Worm (Caenorhabditis elegans) whole organism, L2 larva: ENCODE measurements around the gene C16B8.2.

Experiments
- C34F6.9 ChIP-seq: fragments of 150-350 bp; optimal IDR thresholded peaks from 2 replicates; lab custom pipeline; 2014; ENCODE audit warnings: missing biosample characterization, missing genetic modification characterization
- Y55F3AM.14 ChIP-seq: fragments of 200-800 bp; sonication (Bioruptor generic); optimal IDR thresholded peaks from 2 replicates; lab custom pipeline; 2018; ENCODE audit warnings: mild to moderate bottlenecking, missing genetic modification characterization, missing compliant biosample characterization
- ZK546.5 ChIP-seq: sonication (generic microtip); optimal IDR thresholded peaks from 2 replicates; lab custom pipeline; 2017; ENCODE audit warnings: missing biosample characterization, missing genetic modification characterization
- ama-1 ChIP-seq: fragments of 150-350 bp; optimal IDR thresholded peaks from 2 replicates; lab custom pipeline; 2018; ENCODE audit warnings: inconsistent platforms
- blmp-1 ChIP-seq: sonication (generic microtip); optimal IDR thresholded peaks from 2 replicates; lab custom pipeline; 2017; ENCODE audit warnings: missing genetic modification characterization, mild to moderate bottlenecking, missing compliant biosample characterization, antibody characterized with exemption, moderate library complexity; ENCODE audit not compliant: insufficient read depth
- ceh-16 ChIP-seq: fragments of 150-350 bp; optimal IDR thresholded peaks from 2 replicates; lab custom pipeline; 2014; ENCODE audit warnings: missing biosample characterization, missing genetic modification characterization
- ceh-82 ChIP-seq: fragments of 150-350 bp; optimal IDR thresholded peaks from 2 replicates; lab custom pipeline; 2014; ENCODE audit warnings: missing biosample characterization, missing genetic modification characterization
- crh-2 ChIP-seq: sonication (generic microtip); optimal IDR thresholded peaks from 2 replicates; lab custom pipeline; 2017; ENCODE audit warnings: missing biosample characterization, missing genetic modification characterization
- elt-3 ChIP-seq: sonication (generic microtip); optimal IDR thresholded peaks from 2 replicates; lab custom pipeline; 2017; ENCODE audit warnings: missing biosample characterization, missing genetic modification characterization
- lin-13 ChIP-seq: fragments of 150-350 bp; optimal IDR thresholded peaks from 2 replicates; lab custom pipeline; 2014; ENCODE audit warnings: missing biosample characterization, missing genetic modification reagents, missing genetic modification characterization
- lsy-2 ChIP-seq, 2 experiments: fragments of 150-350 bp in 1 of 2; sonication (generic microtip) in 1 of 2; optimal IDR thresholded peaks; 2 replicates each; lab custom pipeline; 2014 to 2017; ENCODE audit warnings: missing biosample characterization in 2 of 2, missing genetic modification characterization in 2 of 2
- mab-5 ChIP-seq: fragments of 150-350 bp; optimal IDR thresholded peaks from 2 replicates; lab custom pipeline; 2014; ENCODE audit warnings: missing biosample characterization, missing genetic modification characterization
- mbf-1 ChIP-seq: sonication (generic microtip); optimal IDR thresholded peaks from 2 replicates; lab custom pipeline; 2017; ENCODE audit warnings: missing biosample characterization, missing genetic modification characterization
- mdl-1 ChIP-seq, 2 experiments: fragments of 150-350 bp in 1 of 2; sonication (generic microtip) in 1 of 2; optimal IDR thresholded peaks; 2 replicates each; lab custom pipeline; 2017; ENCODE audit warnings: missing biosample characterization in 2 of 2, missing genetic modification characterization in 2 of 2
- nhr-10 ChIP-seq: sonication (generic microtip); optimal IDR thresholded peaks from 2 replicates; lab custom pipeline; 2017; ENCODE audit warnings: missing biosample characterization, missing genetic modification characterization
- nhr-11 ChIP-seq: fragments of 150-350 bp; optimal IDR thresholded peaks from 2 replicates; lab custom pipeline; 2014; ENCODE audit warnings: missing biosample characterization, missing genetic modification characterization
- nhr-12 ChIP-seq: fragments of 150-350 bp; optimal IDR thresholded peaks from 2 replicates; lab custom pipeline; 2014; ENCODE audit warnings: missing biosample characterization, missing genetic modification characterization
- nhr-21 ChIP-seq: fragments of 150-350 bp; optimal IDR thresholded peaks from 2 replicates; lab custom pipeline; 2014; ENCODE audit warnings: missing biosample characterization, missing genetic modification characterization
- nhr-237 ChIP-seq: fragments of 150-350 bp; optimal IDR thresholded peaks from 2 replicates; lab custom pipeline; 2014; ENCODE audit warnings: missing biosample characterization, missing genetic modification characterization
- nhr-25 ChIP-seq: fragments of 150-350 bp; sonication (generic microtip); optimal IDR thresholded peaks from 3 replicates; lab custom pipeline; 2014; ENCODE audit warnings: missing biosample characterization, missing genetic modification characterization
- nhr-77 ChIP-seq: fragments of 150-350 bp; optimal IDR thresholded peaks from 2 replicates; lab custom pipeline; 2014; ENCODE audit warnings: missing biosample characterization, missing genetic modification characterization
- sem-4 ChIP-seq: fragments of 150-350 bp; optimal IDR thresholded peaks from 2 replicates; lab custom pipeline; 2014; ENCODE audit warnings: missing biosample characterization, missing genetic modification reagents, missing genetic modification characterization
- skn-1 ChIP-seq: sonication (generic microtip); optimal IDR thresholded peaks from 2 replicates; lab custom pipeline; 2017; ENCODE audit warnings: missing biosample characterization, missing genetic modification characterization
- sma-3 ChIP-seq: sonication (generic microtip); optimal IDR thresholded peaks from 2 replicates; lab custom pipeline; 2016; ENCODE audit warnings: missing genetic modification reagents, missing genetic modification characterization, missing compliant biosample characterization
- sma-9 ChIP-seq, 2 experiments: fragments of 150-350 bp in 1 of 2; sonication (generic microtip) in 1 of 2; optimal IDR thresholded peaks; 2 replicates each; lab custom pipeline; 2014 to 2016; ENCODE audit warnings: missing genetic modification characterization in 2 of 2, mild to moderate bottlenecking in 1 of 2, missing biosample characterization in 1 of 2, missing compliant biosample characterization in 1 of 2, missing genetic modification reagents in 1 of 2, moderate library complexity in 1 of 2
- snpc-4 ChIP-seq: fragments of 150-350 bp; optimal IDR thresholded peaks from 2 replicates; lab custom pipeline; 2014; ENCODE audit warnings: missing biosample characterization, missing genetic modification characterization
- unc-39 ChIP-seq: fragments of 150-350 bp; optimal IDR thresholded peaks from 2 replicates; lab custom pipeline; 2014; ENCODE audit warnings: missing biosample characterization, missing genetic modification characterization
- unc-55 ChIP-seq: fragments of 150-350 bp; sonication (generic microtip); optimal IDR thresholded peaks from 3 replicates; lab custom pipeline; 2014; ENCODE audit warnings: missing biosample characterization, missing genetic modification reagents, missing genetic modification characterization
- unc-62 ChIP-seq: fragments of 150-350 bp; optimal IDR thresholded peaks from 2 replicates; lab custom pipeline; 2014; ENCODE audit warnings: missing biosample characterization, missing genetic modification reagents, missing genetic modification characterization
- ztf-1 ChIP-seq: fragments of 200-800 bp; sonication (Bioruptor generic); conservative IDR thresholded peaks from 2 replicates; pipeline ENCODE4 v1.3.6; 2022; ENCODE audit warnings: missing genetic modification characterization, missing compliant biosample characterization
- ztf-11 ChIP-seq: sonication (generic microtip); optimal IDR thresholded peaks from 2 replicates; lab custom pipeline; 2017; ENCODE audit warnings: missing biosample characterization, missing genetic modification characterization

Gene C16B8.2

DNA sequence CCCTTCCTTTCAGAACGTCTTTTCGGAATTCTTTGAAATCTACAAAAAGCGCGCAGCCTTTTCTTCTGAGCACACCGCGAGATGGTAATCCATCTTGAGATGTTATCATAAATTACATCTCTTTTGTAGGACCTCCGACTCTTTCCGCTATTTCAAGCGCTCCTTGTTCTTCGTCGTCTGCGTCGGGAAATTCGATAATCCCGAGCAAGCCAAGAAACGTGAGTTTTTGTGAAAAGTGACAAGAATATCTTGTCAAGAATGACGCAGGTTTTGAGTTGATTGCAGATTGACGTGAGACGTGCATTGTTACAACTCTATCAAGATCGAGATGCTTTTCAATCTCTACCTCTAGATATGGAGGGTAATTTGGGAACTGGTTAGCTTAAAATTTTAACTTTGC is 5.9 kb downstream of the C16B8.2 start:
- TF ChIP-seq unc-55 (GFP tag; lab: Kevin White, UChicago): peak; percentile 16
- no peak for TF ChIP-seq elt-3 (tag; lab: Kevin White, UChicago)
- no peak for TF ChIP-seq nhr-237 (tag; lab: Kevin White, UChicago)
- TF ChIP-seq unc-39: no peak

DNA sequence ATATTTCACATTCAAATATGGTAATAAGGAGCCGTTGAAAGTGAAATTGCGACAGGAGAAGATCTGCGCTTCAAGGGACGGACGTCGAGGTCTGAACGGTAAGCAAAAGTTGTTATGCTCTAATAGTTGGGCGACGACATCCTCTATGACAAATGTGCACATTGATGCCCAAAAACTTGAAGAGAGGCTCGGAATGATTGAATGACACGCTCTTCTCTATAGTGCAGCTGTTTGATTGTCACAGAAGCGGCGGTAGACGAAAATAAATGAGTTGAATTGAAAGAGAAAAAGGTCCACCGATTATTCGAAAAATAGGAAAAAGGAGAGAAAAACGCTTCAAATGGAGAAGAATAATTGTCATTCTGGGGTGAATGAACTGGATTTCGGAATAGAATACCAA is 7.0 kb downstream of the C16B8.2 start:
- no peak for TF ChIP-seq C34F6.9 (tag; lab: Kevin White, UChicago)
- TF ChIP-seq lsy-2 (tag; optimal IDR thresholded peaks at IDR 0.05; lab: Kevin White, UChicago): no peak
- TF ChIP-seq crh-2 (tag; lab: Kevin White, UChicago): no peak
- TF ChIP-seq blmp-1 (tag; lab: Kevin White, UChicago): no peak
- no peak for TF ChIP-seq ztf-11 (tag; lab: Kevin White, UChicago)
- TF ChIP-seq ceh-16 (tag; lab: Kevin White, UChicago): no peak
- TF ChIP-seq unc-55 (GFP tag; lab: Kevin White, UChicago): no peak
- no peak for TF ChIP-seq Y55F3AM.14 (GFP tag; lab: Kevin White, UChicago)
- TF ChIP-seq unc-62 (GFP tag; lab: Kevin White, UChicago): no peak
- no peak for TF ChIP-seq lin-13
- no peak for TF ChIP-seq mab-5 (tag; lab: Kevin White, UChicago)
- TF ChIP-seq snpc-4 (tag; lab: Kevin White, UChicago): no peak
- TF ChIP-seq ceh-82 (tag; lab: Kevin White, UChicago): no peak
- TF ChIP-seq mdl-1 (tag; optimal IDR thresholded peaks at IDR 0.05; lab: Kevin White, UChicago): no peak
- no peak for TF ChIP-seq nhr-237 (tag; lab: Kevin White, UChicago)
- TF ChIP-seq sma-3 (GFP tag; lab: Kevin White, UChicago): no peak
- no peak for TF ChIP-seq nhr-25 (tag; lab: Kevin White, UChicago)

DNA sequence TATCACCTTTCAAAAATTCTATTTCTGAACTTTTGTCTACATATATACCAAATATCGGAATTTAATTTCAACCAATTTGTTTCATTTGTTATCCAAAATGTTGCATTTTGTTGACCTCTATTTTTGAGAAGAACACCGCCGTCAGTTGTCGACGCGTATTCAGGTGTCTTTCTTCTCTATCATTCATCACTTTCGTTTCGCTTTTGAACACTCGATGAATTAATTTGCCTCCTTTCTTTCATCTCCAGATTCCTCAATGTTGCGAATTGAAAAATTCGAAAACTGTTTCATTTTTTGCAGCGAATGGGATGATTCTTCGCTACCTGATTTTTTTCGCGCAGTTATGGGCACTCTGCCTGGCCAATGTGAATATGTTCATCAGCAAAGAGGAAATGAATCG is 8.0 kb downstream of the C16B8.2 start, which contains the start of gene lin-18:
Gene lin-18, plus strand, starts transcription at position 301 of the 400 bp plus-strand sequence.
- TF ChIP-seq mbf-1 (tag; lab: Kevin White, UChicago): no peak
- TF ChIP-seq blmp-1 (tag; lab: Kevin White, UChicago): peak; percentile 52

DNA sequence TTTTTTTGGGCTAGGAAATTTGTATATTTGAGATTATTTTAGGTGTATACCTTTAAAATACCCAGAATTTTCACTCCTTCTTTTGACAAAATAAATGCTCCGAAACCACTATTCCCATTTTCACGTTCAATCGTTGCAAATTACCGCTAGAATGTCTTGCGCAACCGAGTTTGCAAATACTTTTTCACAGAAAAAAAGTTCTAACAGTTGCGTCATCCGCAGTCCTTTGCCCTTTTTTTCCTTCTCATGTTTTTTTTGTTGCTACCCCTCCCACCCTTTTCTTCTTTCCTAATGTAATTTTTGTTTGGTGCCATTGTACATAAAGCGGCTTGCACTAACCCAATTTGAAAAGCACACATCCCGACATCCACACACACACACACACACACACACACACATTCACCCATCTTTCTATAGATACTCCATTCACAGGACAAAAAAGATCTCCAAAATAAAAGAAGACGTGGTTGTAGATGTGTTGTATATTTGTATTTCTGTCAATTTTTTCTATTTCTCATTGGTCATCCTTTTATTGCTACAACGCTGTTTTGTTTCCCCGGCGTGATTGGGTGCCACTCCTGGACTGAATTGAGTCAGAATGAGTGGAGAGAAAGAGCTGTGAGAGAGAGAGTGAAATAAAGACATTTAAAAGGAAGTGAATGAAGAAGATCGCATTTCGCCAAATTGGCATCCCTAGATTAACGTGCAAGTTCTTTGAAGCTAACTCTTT is 8.6 kb downstream of the C16B8.2 start:
- TF ChIP-seq sma-9 (GFP tag; optimal IDR thresholded peaks at IDR 0.05; lab: Kevin White, UChicago) (no peak), sma-9 (tag; optimal IDR thresholded peaks at IDR 0.05; lab: Kevin White, UChicago) (no peak), ceh-16 (tag; lab: Kevin White, UChicago) (no peak), C34F6.9 (tag; lab: Kevin White, UChicago) (peak; percentile 9), mbf-1 (tag; lab: Kevin White, UChicago) (no peak), sem-4 (tag; lab: Kevin White, UChicago) (peak; percentile 33), nhr-21 (no peak), nhr-12 (no peak), mab-5 (tag; lab: Kevin White, UChicago) (no peak), ZK546.5 (tag; lab: Kevin White, UChicago) (no peak)

DNA sequence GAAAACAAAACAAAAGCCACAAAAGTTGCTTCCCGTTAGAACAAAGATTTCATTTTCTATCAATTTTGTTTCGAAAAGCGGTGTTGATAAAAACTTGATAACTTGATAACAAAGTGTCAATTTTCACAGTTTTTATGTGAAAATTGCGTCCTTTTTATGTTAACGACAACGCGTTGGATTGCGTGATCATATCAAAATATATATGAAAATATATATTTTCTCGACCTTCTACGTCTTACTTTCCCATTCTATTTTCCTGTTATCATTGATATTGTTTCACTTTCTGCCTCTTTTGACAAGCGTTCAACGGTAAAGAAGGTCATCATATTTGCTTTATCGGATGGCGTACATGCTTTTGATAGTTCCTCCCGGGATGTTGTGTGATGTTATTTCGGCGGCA is 13.5 kb downstream of the C16B8.2 start:
- TF ChIP-seq ztf-1 (GFP tag; lab: Robert Waterston, UW) (no peak), nhr-237 (tag; lab: Kevin White, UChicago) (no peak), nhr-10 (tag; lab: Kevin White, UChicago) (no peak), nhr-11 (tag; lab: Kevin White, UChicago) (no peak), C34F6.9 (tag; lab: Kevin White, UChicago) (no peak), lin-13 (no peak), sma-9 (GFP tag; optimal IDR thresholded peaks at IDR 0.05; lab: Kevin White, UChicago) (no peak), sma-9 (tag; optimal IDR thresholded peaks at IDR 0.05; lab: Kevin White, UChicago) (no peak), ama-1 (no peak), nhr-77 (tag; lab: Kevin White, UChicago) (no peak)

DNA sequence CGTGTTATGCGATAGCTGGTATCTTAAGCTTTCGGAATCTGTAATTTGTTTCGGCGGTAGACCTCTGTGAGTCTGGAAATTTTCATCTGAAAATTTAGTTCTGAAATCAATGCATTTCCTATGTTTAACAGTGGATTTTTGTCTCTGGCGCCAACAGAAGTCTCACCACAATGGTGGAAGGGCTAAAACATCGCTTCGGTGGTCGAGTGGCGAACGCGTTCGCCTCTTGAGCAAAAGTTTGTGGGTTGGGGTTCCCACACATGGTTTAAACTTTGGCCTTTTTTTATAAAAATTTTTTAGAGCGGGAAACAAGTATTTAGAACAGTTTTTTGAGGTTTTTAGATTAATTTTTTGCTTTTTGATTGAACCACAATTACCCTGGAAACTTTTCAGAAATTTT is 16.5 kb downstream of the C16B8.2 start:
- TF ChIP-seq unc-55 (GFP tag; lab: Kevin White, UChicago): no peak
- no peak for TF ChIP-seq skn-1 (tag; lab: Kevin White, UChicago)
